Worm (Caenorhabditis elegans): ENCODE data around the gene Y57A10A.29.

DNA sequence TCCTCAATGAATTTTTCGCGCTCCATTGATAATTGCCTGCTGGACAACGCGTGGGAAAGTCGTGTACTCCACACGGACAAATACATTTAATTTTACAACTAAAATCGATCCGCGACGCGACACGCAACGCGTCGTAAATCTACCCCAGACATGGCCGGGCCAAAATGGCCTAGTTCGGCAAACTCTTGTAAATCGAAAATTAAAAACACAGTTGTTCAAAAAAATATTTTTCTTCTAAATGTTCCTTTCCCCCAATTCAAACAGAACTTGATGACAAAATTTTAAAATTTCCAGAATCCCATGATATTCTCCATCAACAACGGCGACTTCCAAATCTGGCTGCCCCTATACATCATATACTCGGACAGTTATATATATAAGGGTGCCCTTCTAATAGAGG lies 49.6 kb downstream of the Y57A10A.29 start, which contains the start of gene sre-55:
- TF ChIP-seq med-1 (GFP tag; optimal IDR thresholded peaks at IDR 0.05; ENCODE audit: insufficient read depth): no peak
- no peak for TF ChIP-seq flt-1 (GFP tag; IDR thresholded peaks at IDR 0.05)
- TF ChIP-seq cog-1 (tag; optimal IDR thresholded peaks at IDR 0.05): no peak
- TF ChIP-seq ztf-23 (GFP tag; IDR thresholded peaks at IDR 0.05): no peak
- no peak for TF ChIP-seq T22C8.4 (GFP tag; IDR thresholded peaks at IDR 0.05)
- no peak for TF ChIP-seq tab-1 (GFP tag; IDR thresholded peaks at IDR 0.05)
- no peak for TF ChIP-seq ztf-29 (GFP tag; IDR thresholded peaks at IDR 0.05)
- TF ChIP-seq ref-1 (GFP tag; conservative IDR thresholded peaks at IDR 0.05): no peak
